Fruit fly (Drosophila melanogaster): ENCODE results near the gene BigH1.

The BigH1 gene

dm6 chr3R:14692230-14692970 lies 29.1 kb downstream of the BigH1 start (continued):
- TF ChIP-seq Sox102F (GFP tag; optimal IDR thresholded peaks at IDR 0.05) (peak; percentile 85), CG11456 (GFP tag; IDR thresholded peaks at IDR 0.05) (no peak), CG11695 (GFP tag; IDR thresholded peaks at IDR 0.05) (peak; percentile 44; the same call in 1 of the 3 replicates), Stat92E (GFP tag; optimal IDR thresholded peaks at IDR 0.05) (peak in 1 of 3 experiments; percentile 55), Gug (GFP tag; IDR thresholded peaks at IDR 0.05) (no peak; the same call in 3 of the 4 replicates), CG10462 (GFP tag; optimal IDR thresholded peaks at IDR 0.05) (peak; percentile 33), CG7786 (GFP tag; optimal IDR thresholded peaks at IDR 0.05) (no peak), CG12071 (GFP tag; optimal IDR thresholded peaks at IDR 0.05) (peak; percentile 41), knrl (GFP tag; IDR thresholded peaks at IDR 0.05; ENCODE audit: partially characterized antibody) (no peak; the same call in 2 of the 3 replicates), CG16863 (GFP tag; optimal IDR thresholded peaks at IDR 0.05) (peak; percentile 66), odd (GFP tag; optimal IDR thresholded peaks at IDR 0.05) (peak; percentile 5), CG16815 (GFP tag; optimal IDR thresholded peaks at IDR 0.05) (peak; percentile 47), usp (GFP tag; optimal IDR thresholded peaks at IDR 0.05) (no peak), CG10209 (GFP tag; optimal IDR thresholded peaks at IDR 0.05) (peak; percentile 27), CG17186 (GFP tag; optimal IDR thresholded peaks at IDR 0.05) (peak; percentile 31), HLH4C (GFP tag; IDR thresholded peaks at IDR 0.05; ENCODE audit: partially characterized antibody) (no peak), H2.0 (GFP tag; IDR thresholded peaks at IDR 0.05) (peak; percentile 45), CG6791 (GFP tag; IDR thresholded peaks at IDR 0.05; ENCODE audit: partially characterized antibody) (no peak), Pdp1 (GFP tag; optimal IDR thresholded peaks at IDR 0.05) (peak; percentile 59), YL-1 (GFP tag; optimal IDR thresholded peaks at IDR 0.05) (no peak), CG5180 (GFP tag; optimal IDR thresholded peaks at IDR 0.05) (peak; percentile 22), Hmx (GFP tag; optimal IDR thresholded peaks at IDR 0.05) (no peak), da (GFP tag; optimal IDR thresholded peaks at IDR 0.05) (no peak), Med (GFP tag) (peak; percentile 85), lab (GFP tag; optimal IDR thresholded peaks at IDR 0.05) (peak; percentile 58), CG30403 (GFP tag; optimal IDR thresholded peaks at IDR 0.05) (peak; percentile 70), CHES-1-like (GFP tag; optimal IDR thresholded peaks at IDR 0.05) (no peak), CG17328 (GFP tag; IDR thresholded peaks at IDR 0.05) (peak; percentile 79), CG1603 (tag; optimal IDR thresholded peaks at IDR 0.05) (peak; percentile 89), CG18262 (tag; optimal IDR thresholded peaks at IDR 0.05) (peak; percentile 86), tgo (GFP tag; IDR thresholded peaks at IDR 0.05) (peak; percentile 56), unc-4 (GFP tag; IDR thresholded peaks at IDR 0.05; ENCODE audit: partially characterized antibody) (no peak), B-H1 (GFP tag; IDR thresholded peaks at IDR 0.05) (peak; percentile 27; the same call in 1 of the 3 replicates), Deaf1 (tag; optimal IDR thresholded peaks at IDR 0.05) (peak; percentile 0), CG2712 (tag; optimal IDR thresholded peaks at IDR 0.05) (peak; percentile 89), pros (GFP tag; optimal IDR thresholded peaks at IDR 0.05) (peak; percentile 62), CG13287 (GFP tag; IDR thresholded peaks at IDR 0.05; ENCODE audit: partially characterized antibody) (no peak), Bteb2 (GFP tag; optimal IDR thresholded peaks at IDR 0.05) (no peak), amos (GFP tag; IDR thresholded peaks at IDR 0.05; ENCODE audit: partially characterized antibody) (0 out of 2 replicates have a peak, but pooled peaks have one; percentile 8), Optix (GFP tag; IDR thresholded peaks at IDR 0.05) (peak; percentile 70; the same call in 1 of the 3 replicates), CG10321 (GFP tag; IDR thresholded peaks at IDR 0.05) (no peak), Bdp1 (GFP tag; optimal IDR thresholded peaks at IDR 0.05) (no peak), insv (GFP tag; optimal IDR thresholded peaks at IDR 0.05) (no peak), CG9817 (tag; optimal IDR thresholded peaks at IDR 0.05) (no peak), crp (GFP tag; optimal IDR thresholded peaks at IDR 0.05) (no peak), nmo (GFP tag; optimal IDR thresholded peaks at IDR 0.05) (peak; percentile 82), sob (GFP tag; IDR thresholded peaks at IDR 0.05) (0 out of 2 replicates have a peak, but pooled peaks have one; percentile 23)

All from whole organism, embryonic.